Worm (Caenorhabditis elegans) whole organism, mixed stage, embryonic: Measurements from ENCODE around the gene msp-152.

Experiments used
- bed-3 ChIP-seq: fragments of 200-800 bp; sonication (Bioruptor generic); optimal IDR thresholded peaks from 3 replicates; lab custom pipeline; 2018; ENCODE audit warnings: mild to moderate bottlenecking, missing genetic modification characterization, moderate library complexity, missing compliant biosample characterization
- blmp-1 ChIP-seq: fragments of 150-350 bp; optimal IDR thresholded peaks from 2 replicates; lab custom pipeline; 2014; ENCODE audit warnings: missing biosample characterization, missing genetic modification characterization
- ceh-83 ChIP-seq: fragments of 200-800 bp; sonication (Bioruptor generic); optimal IDR thresholded peaks from 2 replicates; lab custom pipeline; 2018; ENCODE audit warnings: mild to moderate bottlenecking, missing genetic modification characterization, missing compliant biosample characterization
- ces-1 ChIP-seq: fragments of 150-350 bp; optimal IDR thresholded peaks from 2 replicates; lab custom pipeline; 2014; ENCODE audit warnings: missing biosample characterization, missing genetic modification reagents, missing genetic modification characterization
- drap-1 ChIP-seq: fragments of 200-800 bp; sonication (Bioruptor generic); optimal IDR thresholded peaks from 3 replicates; lab custom pipeline; 2018; ENCODE audit warnings: mild to moderate bottlenecking, missing genetic modification characterization, missing compliant biosample characterization
- elt-3 ChIP-seq: fragments of 150-350 bp; optimal IDR thresholded peaks from 2 replicates; lab custom pipeline; 2014; ENCODE audit warnings: missing biosample characterization, missing genetic modification characterization
- flh-1 ChIP-seq: fragments of 200-800 bp; sonication (Bioruptor generic); optimal IDR thresholded peaks from 2 replicates; lab custom pipeline; 2018; ENCODE audit warnings: mild to moderate bottlenecking, missing genetic modification characterization, moderate library complexity, missing compliant biosample characterization
- ham-2 ChIP-seq: fragments of 200-800 bp; sonication (Bioruptor generic); optimal IDR thresholded peaks from 2 replicates; lab custom pipeline; 2018; ENCODE audit warnings: mild to moderate bottlenecking, missing genetic modification characterization, missing compliant biosample characterization
- hlh-1 ChIP-seq: fragments of 150-350 bp; optimal IDR thresholded peaks from 2 replicates; lab custom pipeline; 2014; ENCODE audit warnings: missing biosample characterization, missing genetic modification reagents, missing genetic modification characterization
- lin-13 ChIP-seq: fragments of 150-350 bp; optimal IDR thresholded peaks from 2 replicates; lab custom pipeline; 2014; ENCODE audit warnings: missing biosample characterization, missing genetic modification characterization
- lin-32 ChIP-seq: fragments of 200-800 bp; sonication (Bioruptor generic); optimal IDR thresholded peaks from 2 replicates; lab custom pipeline; 2018; ENCODE audit warnings: mild to moderate bottlenecking, missing genetic modification characterization, missing compliant biosample characterization
- lsy-2 ChIP-seq: fragments of 150-350 bp; optimal IDR thresholded peaks from 2 replicates; lab custom pipeline; 2014; ENCODE audit warnings: missing biosample characterization, missing genetic modification characterization
- mab-5 ChIP-seq: fragments of 150-350 bp; optimal IDR thresholded peaks from 2 replicates; lab custom pipeline; 2014; ENCODE audit warnings: missing biosample characterization, missing genetic modification characterization
- mep-1 ChIP-seq: fragments of 150-350 bp; optimal IDR thresholded peaks from 2 replicates; lab custom pipeline; 2017; ENCODE audit warnings: missing biosample characterization, missing genetic modification reagents, missing genetic modification characterization, inconsistent platforms
- mls-2 ChIP-seq: sonication (generic microtip); optimal IDR thresholded peaks from 2 replicates; lab custom pipeline; 2016; ENCODE audit warnings: mild to moderate bottlenecking, missing genetic modification characterization, moderate library complexity, missing compliant biosample characterization
- nhr-12 ChIP-seq: fragments of 150-350 bp; optimal IDR thresholded peaks from 2 replicates; lab custom pipeline; 2014; ENCODE audit warnings: missing biosample characterization, missing genetic modification characterization
- nhr-237 ChIP-seq: fragments of 150-350 bp; optimal IDR thresholded peaks from 2 replicates; lab custom pipeline; 2014; ENCODE audit warnings: missing biosample characterization, missing genetic modification characterization
- nhr-28 ChIP-seq: fragments of 150-350 bp; optimal IDR thresholded peaks from 2 replicates; lab custom pipeline; 2014; ENCODE audit warnings: missing biosample characterization, missing genetic modification characterization
- nhr-76 ChIP-seq: sonication (generic microtip); optimal IDR thresholded peaks from 2 replicates; lab custom pipeline; 2017; ENCODE audit warnings: missing biosample characterization, missing genetic modification characterization
- pha-4 ChIP-seq: fragments of 150-350 bp; optimal IDR thresholded peaks from 2 replicates; lab custom pipeline; 2018; ENCODE audit warnings: missing biosample characterization, missing genetic modification reagents, missing genetic modification characterization
- sem-2 ChIP-seq: fragments of 200-800 bp; sonication (Bioruptor generic); optimal IDR thresholded peaks from 2 replicates; lab custom pipeline; 2018; ENCODE audit warnings: mild to moderate bottlenecking, missing genetic modification characterization, missing compliant biosample characterization
- snpc-4 ChIP-seq: fragments of 150-350 bp; optimal IDR thresholded peaks from 2 replicates; lab custom pipeline; 2014; ENCODE audit warnings: missing biosample characterization, missing genetic modification characterization
- sptf-1 ChIP-seq: sonication (generic microtip); optimal IDR thresholded peaks from 2 replicates; lab custom pipeline; 2017; ENCODE audit warnings: mild to moderate bottlenecking, missing genetic modification characterization, moderate library complexity, missing compliant biosample characterization
- tbx-8 ChIP-seq: fragments of 200-800 bp; sonication (Bioruptor generic); optimal IDR thresholded peaks from 2 replicates; lab custom pipeline; 2018; ENCODE audit warnings: mild to moderate bottlenecking, missing genetic modification characterization, moderate library complexity, missing compliant biosample characterization
- unc-120 ChIP-seq: sonication (generic microtip); optimal IDR thresholded peaks from 2 replicates; lab custom pipeline; 2017; ENCODE audit warnings: missing genetic modification characterization, missing compliant biosample characterization; ENCODE audit not compliant: poor library complexity, severe bottlenecking
- unc-39 ChIP-seq: fragments of 150-350 bp; optimal IDR thresholded peaks from 2 replicates; lab custom pipeline; 2014; ENCODE audit warnings: missing biosample characterization, missing genetic modification characterization
- unc-62 ChIP-seq: fragments of 150-350 bp; optimal IDR thresholded peaks from 2 replicates; lab custom pipeline; 2014; ENCODE audit warnings: missing biosample characterization, missing genetic modification reagents, missing genetic modification characterization
- zip-8 ChIP-seq: fragments of 150-350 bp; optimal IDR thresholded peaks from 2 replicates; lab custom pipeline; 2014; ENCODE audit warnings: missing biosample characterization, missing genetic modification characterization
- ztf-11 ChIP-seq: fragments of 150-350 bp; optimal IDR thresholded peaks from 2 replicates; lab custom pipeline; 2014; ENCODE audit warnings: missing biosample characterization, missing genetic modification characterization

The msp-152 gene

ce11 chrII:4943849-4944248 is 11.0 kb downstream of the msp-152 start, which contains the start of gene mdt-4:
Gene mdt-4 (minus strand): TSS chrII:4943949.
- no peak for TF ChIP-seq mls-2 (tag; lab: Kevin White, UChicago)
- TF ChIP-seq mab-5 (tag; lab: Kevin White, UChicago) = no peak
- no peak for TF ChIP-seq unc-120 (tag; lab: Kevin White, UChicago)
- no peak for TF ChIP-seq ham-2 (GFP tag; lab: Kevin White, UChicago)
- TF ChIP-seq ces-1 (GFP tag; lab: Kevin White, UChicago) = no peak
- no peak for TF ChIP-seq sem-2 (GFP tag; lab: Kevin White, UChicago)
- TF ChIP-seq lsy-2 (tag; lab: Kevin White, UChicago) = no peak
- no peak for TF ChIP-seq sptf-1 (tag; lab: Kevin White, UChicago)
- TF ChIP-seq mep-1 = no peak
- TF ChIP-seq zip-8 = no peak
- TF ChIP-seq ceh-83 = no peak
- no peak for TF ChIP-seq lin-32 (GFP tag; lab: Kevin White, UChicago)
- TF ChIP-seq tbx-8 (GFP tag; lab: Kevin White, UChicago) = no peak
- TF ChIP-seq unc-39 (tag; lab: Kevin White, UChicago) = no peak
- no peak for TF ChIP-seq pha-4 (tag; lab: Kevin White, UChicago)
- TF ChIP-seq blmp-1 (tag; lab: Kevin White, UChicago) = no peak

- TF ChIP-seq mls-2 (tag; lab: Kevin White, UChicago) = no peak
- no peak for TF ChIP-seq unc-62 (GFP tag; lab: Kevin White, UChicago)
- TF ChIP-seq drap-1 = no peak
- TF ChIP-seq zip-8 = no peak
- no peak for TF ChIP-seq bed-3 (GFP tag; lab: Kevin White, UChicago)
Observed at ce11 chrII:4945695-4946094, 12.9 kb downstream of the msp-152 start, which contains the start of the genes gldi-11 and ZK546.2. Gene gldi-11 (minus strand): TSS chrII:4945789. Gene ZK546.2 (plus strand): TSS chrII:4946027.

ce11 chrII:4946775-4947174 is 13.9 kb downstream of the msp-152 start:
- no peak for TF ChIP-seq mab-5 (tag; lab: Kevin White, UChicago)
- no peak for TF ChIP-seq snpc-4 (tag; lab: Kevin White, UChicago)
- peak; percentile 17 for TF ChIP-seq unc-120 (tag; lab: Kevin White, UChicago)
- no peak for TF ChIP-seq ces-1 (GFP tag; lab: Kevin White, UChicago)

- TF ChIP-seq ham-2 (GFP tag; lab: Kevin White, UChicago) = no peak
- TF ChIP-seq unc-120 (tag; lab: Kevin White, UChicago) = no peak
- TF ChIP-seq unc-39 (tag; lab: Kevin White, UChicago) = no peak
- TF ChIP-seq sptf-1 (tag; lab: Kevin White, UChicago) = no peak
- TF ChIP-seq ztf-11 (tag; lab: Kevin White, UChicago) = no peak
- no peak for TF ChIP-seq flh-1
- TF ChIP-seq nhr-76 (tag; lab: Kevin White, UChicago) = no peak
- no peak for TF ChIP-seq elt-3
- no peak for TF ChIP-seq bed-3 (GFP tag; lab: Kevin White, UChicago)
- TF ChIP-seq drap-1 = no peak
- TF ChIP-seq ceh-83 = no peak
- no peak for TF ChIP-seq lin-32 (GFP tag; lab: Kevin White, UChicago)
- no peak for TF ChIP-seq nhr-237 (tag; lab: Kevin White, UChicago)
- TF ChIP-seq lsy-2 (tag; lab: Kevin White, UChicago) = no peak
- no peak for TF ChIP-seq sem-2 (GFP tag; lab: Kevin White, UChicago)
- no peak for TF ChIP-seq nhr-12 (tag; lab: Kevin White, UChicago)
- no peak for TF ChIP-seq zip-8
- no peak for TF ChIP-seq ces-1 (GFP tag; lab: Kevin White, UChicago)
- TF ChIP-seq lin-13 (tag; lab: Kevin White, UChicago) = no peak
Observed at ce11 chrII:4948118-4948517, 15.3 kb downstream of the msp-152 start.

- TF ChIP-seq lin-32 (GFP tag; lab: Kevin White, UChicago) (no peak), nhr-28 (tag; lab: Kevin White, UChicago) (no peak), snpc-4 (tag; lab: Kevin White, UChicago) (no peak), zip-8 (no peak), ceh-83 (no peak), hlh-1 (tag; lab: Kevin White, UChicago) (no peak), ces-1 (GFP tag; lab: Kevin White, UChicago) (no peak), mab-5 (tag; lab: Kevin White, UChicago) (no peak), tbx-8 (GFP tag; lab: Kevin White, UChicago) (no peak), elt-3 (no peak)
Observed at ce11 chrII:4949380-4949950, 16.6 kb downstream of the msp-152 start, which contains the start of the genes try-1 and zyg-12. Gene try-1 (minus strand): TSS chrII:4949527. Gene zyg-12 (plus strand): TSS chrII:4949900.
